Fruit fly (Drosophila melanogaster) whole organism: ENCODE results near the gene sphinx1.

Source experiments
- Dll ChIP-seq: fragments of >200 bp; optimal IDR thresholded peaks from 2 replicates; lab custom pipeline; 2017
- psq ChIP-seq: fragments of >200 bp; optimal IDR thresholded peaks from 2 replicates; lab custom pipeline; 2017

- TF ChIP-seq psq (lab: Kevin White, UChicago) (no peak), Dll (no peak)
These were observed 16.6 kb upstream of the sphinx1 start, which contains the start of gene ppk26 for dm6 chr3L:7455849-7456248.
